Fruit fly (Drosophila melanogaster): Measurements from ENCODE around the gene CstF50.

dm6 chr3R:31721466-31721865 lies 15.3 kb downstream of the CstF50 start:
- no peak for TF ChIP-seq Myc (optimal IDR thresholded peaks at IDR 0.05)
- no peak for TF ChIP-seq psq (optimal IDR thresholded peaks at IDR 0.05)
- no peak for TF ChIP-seq ttk (optimal IDR thresholded peaks at IDR 0.05)
- no peak for TF ChIP-seq insv (optimal IDR thresholded peaks at IDR 0.05)
- TF ChIP-seq h (optimal IDR thresholded peaks at IDR 0.05): no peak

Data from Kc167 (cell line).